Worm (Caenorhabditis elegans) whole organism, early embryonic: Measurements from ENCODE around the gene bath-1.
"Not testable (repeated sequence)": the region's sequence is repeated elsewhere in the genome, so short reads cannot be mapped to it uniquely, and the experiment has no call there.

Experiments used
- B0310.2 ChIP-seq: sonication (generic microtip); optimal IDR thresholded peaks from 2 replicates; lab custom pipeline; 2016; ENCODE audit warnings: mild to moderate bottlenecking, missing genetic modification characterization, missing compliant biosample characterization
- F13C5.2 ChIP-seq: sonication (generic microtip); optimal IDR thresholded peaks from 2 replicates; lab custom pipeline; 2017; ENCODE audit warnings: mild to moderate bottlenecking, missing genetic modification characterization, inconsistent platforms, missing compliant biosample characterization
- aly-1 ChIP-seq: sonication (generic microtip); optimal IDR thresholded peaks from 2 replicates; lab custom pipeline; 2016; ENCODE audit warnings: missing genetic modification characterization, missing compliant biosample characterization
- ama-1 ChIP-seq: fragments of 150-350 bp; optimal IDR thresholded peaks from 2 replicates; lab custom pipeline; 2014
- ceh-13 ChIP-seq: fragments of 200-800 bp; sonication (Bioruptor generic); optimal IDR thresholded peaks from 2 replicates; lab custom pipeline; 2018; ENCODE audit warnings: mild to moderate bottlenecking, missing genetic modification characterization, missing compliant biosample characterization
- ceh-36 ChIP-seq: sonication (generic microtip); optimal IDR thresholded peaks from 2 replicates; lab custom pipeline; 2016; ENCODE audit warnings: missing genetic modification characterization, inconsistent platforms, missing compliant biosample characterization
- ets-7 ChIP-seq: sonication (generic microtip); optimal IDR thresholded peaks from 2 replicates; lab custom pipeline; 2016; ENCODE audit warnings: missing genotype, missing genetic modification characterization, missing compliant biosample characterization
- flt-1 ChIP-seq: fragments of 200-800 bp; sonication (Bioruptor generic); IDR thresholded peaks from 2 replicates; pipeline ENCODE4 v1.3.6; 2022; ENCODE audit warnings: missing genetic modification characterization, missing compliant biosample characterization
- hmbx-1 ChIP-seq: sonication (generic microtip); optimal IDR thresholded peaks from 2 replicates; lab custom pipeline; 2016; ENCODE audit warnings: mild to moderate bottlenecking, missing genetic modification characterization, missing compliant biosample characterization
- hmg-4 ChIP-seq: fragments of 200-800 bp; sonication (Bioruptor generic); optimal IDR thresholded peaks from 2 replicates; lab custom pipeline; 2018; ENCODE audit warnings: mild to moderate bottlenecking, missing genetic modification characterization, missing compliant biosample characterization
- hnd-1 ChIP-seq: sonication (generic microtip); optimal IDR thresholded peaks from 2 replicates; lab custom pipeline; 2016; ENCODE audit warnings: missing genetic modification characterization, missing compliant biosample characterization
- pes-1 ChIP-seq: fragments of 200-800 bp; sonication (Bioruptor generic); IDR thresholded peaks from 2 replicates; pipeline ENCODE4 v1.3.6; 2022; ENCODE audit warnings: missing genetic modification reagents, missing genetic modification characterization, missing compliant biosample characterization
- scrt-1 ChIP-seq: fragments of 200-800 bp; sonication (Bioruptor generic); IDR thresholded peaks from 2 replicates; pipeline ENCODE4 v1.3.6; 2022; ENCODE audit warnings: missing genetic modification characterization, missing compliant biosample characterization
- sea-1 ChIP-seq: fragments of 200-800 bp; sonication (Bioruptor generic); conservative IDR thresholded peaks from 2 replicates; pipeline ENCODE4 v1.3.6; 2022; ENCODE audit warnings: missing genetic modification characterization, missing compliant biosample characterization
- tbx-11 ChIP-seq: fragments of 200-800 bp; sonication (Bioruptor generic); IDR thresholded peaks from 2 replicates; pipeline ENCODE4 v1.3.6; 2022; ENCODE audit warnings: missing genetic modification characterization, missing compliant biosample characterization
- tbx-37 ChIP-seq: fragments of 200-800 bp; sonication (Bioruptor generic); conservative IDR thresholded peaks from 2 replicates; pipeline ENCODE4 v1.3.6; 2022; ENCODE audit warnings: missing genetic modification reagents, missing genetic modification characterization, missing compliant biosample characterization
- tra-4 ChIP-seq: sonication (generic microtip); optimal IDR thresholded peaks from 2 replicates; lab custom pipeline; 2017; ENCODE audit warnings: missing genetic modification characterization, missing compliant biosample characterization

Gene bath-1

ce11 chrII:2058985-2059384 lies 30.4 kb upstream of the bath-1 start, which contains the start of gene F07E5.5:
Gene F07E5.5 (minus strand): TSS chrII:2059070.
- TF ChIP-seq hnd-1 (tag; lab: Kevin White, UChicago), result no peak
- TF ChIP-seq F13C5.2 (tag; lab: Kevin White, UChicago), result no peak
- no peak for TF ChIP-seq ama-1 (lab: Kevin White, UChicago)
- no peak for TF ChIP-seq tra-4 (tag; lab: Kevin White, UChicago)
- no peak for TF ChIP-seq aly-1 (tag; lab: Kevin White, UChicago)
- TF ChIP-seq ceh-13 (GFP tag; lab: Kevin White, UChicago), result no peak
- TF ChIP-seq hmbx-1, result no peak
- no peak for TF ChIP-seq scrt-1
- no peak for TF ChIP-seq tbx-11
- TF ChIP-seq B0310.2 (tag; lab: Kevin White, UChicago), result no peak
- TF ChIP-seq tbx-37 (GFP tag; lab: Robert Waterston, UW), result no peak
- TF ChIP-seq hmg-4, result no peak
- TF ChIP-seq sea-1 (GFP tag; lab: Robert Waterston, UW), result no peak
- TF ChIP-seq ceh-36 (tag; lab: Kevin White, UChicago), result no peak
- no peak for TF ChIP-seq flt-1 (GFP tag; lab: Robert Waterston, UW)
- no peak for TF ChIP-seq pes-1 (GFP tag; lab: Robert Waterston, UW)
- no peak for TF ChIP-seq ets-7 (tag; lab: Kevin White, UChicago)

DNA sequence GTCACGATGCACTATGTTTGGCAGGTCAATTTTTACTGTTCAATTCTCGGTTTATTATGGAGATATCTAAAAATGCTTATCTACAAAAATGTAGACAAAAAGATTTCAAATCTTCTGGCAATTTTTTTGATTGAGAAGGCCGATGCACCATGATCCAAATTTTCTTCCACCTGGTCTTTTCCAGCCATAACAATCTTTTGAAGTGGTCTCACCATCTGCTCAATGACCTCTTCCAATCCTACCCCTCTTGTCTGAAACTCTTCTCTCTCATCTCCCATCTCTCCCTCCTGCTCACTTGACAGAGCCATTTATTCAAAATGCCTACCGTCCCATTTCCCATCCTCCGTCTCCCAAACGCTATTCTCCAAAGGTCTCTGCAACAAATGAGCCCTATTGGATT lies 22.8 kb upstream of the bath-1 start, which contains the start of gene fbxb-35:
Gene fbxb-35, plus strand, starts transcription at position 301 of the 400 bp plus-strand sequence.
- TF ChIP-seq ceh-36 (tag; lab: Kevin White, UChicago), result no peak
- no peak for TF ChIP-seq B0310.2 (tag; lab: Kevin White, UChicago)
- TF ChIP-seq ceh-13 (GFP tag; lab: Kevin White, UChicago), result no peak
- TF ChIP-seq flt-1 (GFP tag; lab: Robert Waterston, UW), result no peak
- no peak for TF ChIP-seq ama-1 (lab: Kevin White, UChicago)
- TF ChIP-seq sea-1 (GFP tag; lab: Robert Waterston, UW), result no peak
- no peak for TF ChIP-seq tra-4 (tag; lab: Kevin White, UChicago)

ce11 chrII:2046556-2046955 lies 17.9 kb upstream of the bath-1 start, which contains the start of gene math-1:
Gene math-1 (minus strand): TSS chrII:2046656.
- TF ChIP-seq flt-1 (GFP tag; lab: Robert Waterston, UW); pes-1 (GFP tag; lab: Robert Waterston, UW); hmbx-1: not testable (repeated sequence)

ce11 chrII:2045505-2045904 lies 16.9 kb upstream of the bath-1 start, which contains the start of gene bath-24:
Gene bath-24 (minus strand): TSS chrII:2045605.
- TF ChIP-seq hmg-4 (no peak), hmbx-1 (no peak), B0310.2 (tag; lab: Kevin White, UChicago) (no peak), ceh-13 (GFP tag; lab: Kevin White, UChicago) (no peak), hnd-1 (tag; lab: Kevin White, UChicago) (no peak), ama-1 (lab: Kevin White, UChicago) (no peak), F13C5.2 (tag; lab: Kevin White, UChicago) (no peak), aly-1 (tag; lab: Kevin White, UChicago) (no peak), scrt-1 (no peak)

DNA sequence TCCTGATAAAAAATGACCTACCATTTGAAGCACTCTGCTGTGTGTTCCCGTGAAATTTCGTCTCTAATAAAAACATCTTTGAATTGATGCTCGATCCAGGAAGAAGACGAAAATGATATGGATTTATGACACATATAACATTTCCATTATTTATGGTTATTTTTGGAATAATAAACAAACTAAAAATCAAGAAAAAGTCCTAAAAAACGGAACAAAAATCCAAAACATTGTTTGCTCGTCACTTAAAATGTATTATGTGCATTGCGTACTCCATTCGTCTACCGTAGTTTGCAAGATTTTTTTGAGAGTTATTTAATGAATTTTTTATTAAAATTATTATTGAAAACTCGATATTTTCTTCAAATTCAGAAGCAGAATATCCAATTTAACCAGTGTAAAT lies 13.8 kb upstream of the bath-1 start, which contains the start of gene bath-20:
Gene bath-20, minus strand, starts transcription at position 101 of the 400 bp plus-strand sequence.
- TF ChIP-seq B0310.2 (tag; lab: Kevin White, UChicago) (no peak), ets-7 (tag; lab: Kevin White, UChicago) (no peak), hnd-1 (tag; lab: Kevin White, UChicago) (no peak), tra-4 (tag; lab: Kevin White, UChicago) (no peak), ceh-36 (tag; lab: Kevin White, UChicago) (no peak), tbx-37 (GFP tag; lab: Robert Waterston, UW) (no peak), sea-1 (GFP tag; lab: Robert Waterston, UW) (no peak), hmbx-1 (no peak), scrt-1 (no peak), ama-1 (lab: Kevin White, UChicago) (no peak), tbx-11 (no peak), F13C5.2 (tag; lab: Kevin White, UChicago) (no peak), ceh-13 (GFP tag; lab: Kevin White, UChicago) (no peak), pes-1 (GFP tag; lab: Robert Waterston, UW) (no peak), hmg-4 (no peak), flt-1 (GFP tag; lab: Robert Waterston, UW) (no peak), aly-1 (tag; lab: Kevin White, UChicago) (no peak)

DNA sequence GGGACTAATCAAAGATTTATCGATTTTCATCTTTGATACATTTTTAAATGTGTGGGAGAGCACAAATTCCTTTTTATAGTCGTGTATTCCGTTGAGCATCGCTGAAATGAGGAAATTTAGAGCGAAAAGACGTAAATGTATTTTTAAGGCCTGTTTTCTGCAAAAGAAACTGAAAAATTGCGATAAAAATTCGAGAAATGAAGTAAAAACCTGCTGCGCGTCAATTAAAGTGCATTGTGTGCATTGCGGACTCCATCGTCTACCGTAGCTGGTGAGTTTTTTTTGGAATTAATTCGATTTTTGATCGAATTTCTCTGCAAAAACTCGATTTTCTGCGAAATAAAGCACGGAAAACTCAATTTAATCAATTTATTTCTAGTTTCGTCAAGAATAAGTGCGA lies 10.7 kb upstream of the bath-1 start, which contains the start of gene bath-19:
Gene bath-19, minus strand, starts transcription at position 101 of the 400 bp plus-strand sequence.
- TF ChIP-seq hnd-1 (tag; lab: Kevin White, UChicago) (no peak), F13C5.2 (tag; lab: Kevin White, UChicago) (no peak), ama-1 (lab: Kevin White, UChicago) (no peak), ets-7 (tag; lab: Kevin White, UChicago) (no peak), hmbx-1 (no peak), scrt-1 (no peak), ceh-36 (tag; lab: Kevin White, UChicago) (no peak)

DNA sequence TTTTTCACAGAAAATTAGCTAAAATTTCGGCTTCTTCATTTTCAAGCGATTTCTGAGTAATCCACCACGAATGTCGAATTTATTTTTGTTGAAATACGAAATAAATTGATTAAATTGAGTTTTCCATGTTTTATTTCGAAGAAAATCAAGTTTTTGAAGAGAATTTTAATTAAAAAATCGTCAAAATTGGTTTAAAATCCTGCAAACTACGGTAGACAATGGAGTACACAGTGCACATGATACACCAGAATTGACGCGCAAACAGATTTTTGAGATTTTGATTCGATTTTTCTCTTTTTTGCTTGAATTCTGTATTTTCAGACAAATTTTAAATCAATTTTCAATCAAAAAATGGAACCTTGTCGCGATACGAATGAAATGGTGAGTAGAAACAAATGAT lies 4.7 kb upstream of the bath-1 start, which contains the start of gene F59H6.14:
Gene F59H6.14, plus strand, starts transcription at position 301 of the 400 bp plus-strand sequence.
- TF ChIP-seq tbx-11, result no peak
- TF ChIP-seq scrt-1, result no peak
- TF ChIP-seq flt-1 (GFP tag; lab: Robert Waterston, UW), result no peak
- TF ChIP-seq hmg-4, result no peak
- TF ChIP-seq B0310.2 (tag; lab: Kevin White, UChicago), result no peak

ce11 chrII:2032282-2032681 lies 3.7 kb upstream of the bath-1 start, which contains the start of gene btb-4:
Gene btb-4 (plus strand): TSS chrII:2032316.
- TF ChIP-seq F13C5.2 (tag; lab: Kevin White, UChicago); flt-1 (GFP tag; lab: Robert Waterston, UW); aly-1 (tag; lab: Kevin White, UChicago): not testable (repeated sequence)
